Fruit fly (Drosophila melanogaster): ENCODE results near the gene MESR6.

The MESR6 gene

dm6 chr3L:19129565-19129964, 37.1 kb downstream of the MESR6 start, which contains the start of gene Spn75F:
Spn75F (minus strand) TSS chr3L:19129665.
- no peak for TF ChIP-seq CG9705 (GFP tag; optimal IDR thresholded peaks at IDR 0.05)
- TF ChIP-seq fru (GFP tag; optimal IDR thresholded peaks at IDR 0.05), result no peak

- TF ChIP-seq brk (GFP tag; optimal IDR thresholded peaks at IDR 0.05), result no peak
- TF ChIP-seq Myc (optimal IDR thresholded peaks at IDR 0.05), result no peak
- TF ChIP-seq Jra (GFP tag; optimal IDR thresholded peaks at IDR 0.05), result no peak
- no peak for TF ChIP-seq Rel (GFP tag; optimal IDR thresholded peaks at IDR 0.05)
- no peak for TF ChIP-seq Rel (tag; optimal IDR thresholded peaks at IDR 0.05)
- TF ChIP-seq usp (GFP tag; optimal IDR thresholded peaks at IDR 0.05), result no peak
- no peak for TF ChIP-seq Vsx2 (GFP tag; optimal IDR thresholded peaks at IDR 0.05; ENCODE audit: partially characterized antibody)
- TF ChIP-seq dsf (GFP tag; optimal IDR thresholded peaks at IDR 0.05; ENCODE audit: borderline replicate concordance), result no peak
- TF ChIP-seq GATAd (GFP tag; optimal IDR thresholded peaks at IDR 0.05), result no peak
- no peak for TF ChIP-seq dl (GFP tag; optimal IDR thresholded peaks at IDR 0.05; ENCODE audit: insufficient read depth in 1 of 2, partially characterized antibody in 2 of 2)
- TF ChIP-seq lola (GFP tag; optimal IDR thresholded peaks at IDR 0.05), result no peak
- TF ChIP-seq Hr83 (GFP tag; optimal IDR thresholded peaks at IDR 0.05; ENCODE audit: poor library complexity, severe bottlenecking), result no peak
- no peak for TF ChIP-seq pan (optimal IDR thresholded peaks at IDR 0.05)
- TF ChIP-seq N (GFP tag; optimal IDR thresholded peaks at IDR 0.05), result no peak
- no peak for TF ChIP-seq fru (GFP tag; optimal IDR thresholded peaks at IDR 0.05)
- TF ChIP-seq sage (GFP tag; optimal IDR thresholded peaks at IDR 0.05), result no peak
- TF ChIP-seq br (GFP tag; optimal IDR thresholded peaks at IDR 0.05), result no peak
- no peak for TF ChIP-seq Dif (GFP tag; optimal IDR thresholded peaks at IDR 0.05; ENCODE audit: partially characterized antibody)
Observed at dm6 chr3L:19132586-19132985, 40.1 kb downstream of the MESR6 start.

dm6 chr3L:19138925-19139503, 46.5 kb downstream of the MESR6 start, which contains the start of gene CG14082:
CG14082 (minus strand) TSS chr3L:19138975.
- TF ChIP-seq Rel (GFP tag; optimal IDR thresholded peaks at IDR 0.05) (no peak), Rel (tag; optimal IDR thresholded peaks at IDR 0.05) (no peak), foxo (GFP tag; optimal IDR thresholded peaks at IDR 0.05) (no peak), tai (GFP tag; optimal IDR thresholded peaks at IDR 0.05) (no peak), Hnf4 (GFP tag; optimal IDR thresholded peaks at IDR 0.05) (no peak), N (GFP tag; optimal IDR thresholded peaks at IDR 0.05) (no peak), OdsH (GFP tag; optimal IDR thresholded peaks at IDR 0.05) (no peak), Sp1 (GFP tag; optimal IDR thresholded peaks at IDR 0.05) (no peak), dsf (GFP tag; optimal IDR thresholded peaks at IDR 0.05; ENCODE audit: borderline replicate concordance) (no peak), CG32264 (GFP tag; optimal IDR thresholded peaks at IDR 0.05) (no peak), sv (GFP tag; optimal IDR thresholded peaks at IDR 0.05) (no peak), CG9705 (GFP tag; optimal IDR thresholded peaks at IDR 0.05) (no peak), br (GFP tag; optimal IDR thresholded peaks at IDR 0.05) (no peak), CrebA (GFP tag; optimal IDR thresholded peaks at IDR 0.05; ENCODE audit: borderline replicate concordance) (no peak), Dfd (GFP tag; optimal IDR thresholded peaks at IDR 0.05) (no peak)

- TF ChIP-seq dsf (GFP tag; optimal IDR thresholded peaks at IDR 0.05; ENCODE audit: borderline replicate concordance) (no peak), lola (GFP tag; optimal IDR thresholded peaks at IDR 0.05) (no peak), Sp1 (GFP tag; optimal IDR thresholded peaks at IDR 0.05) (no peak), Myc (optimal IDR thresholded peaks at IDR 0.05) (peak; percentile 72), Abd-B (GFP tag; optimal IDR thresholded peaks at IDR 0.05) (no peak), Vsx2 (GFP tag; optimal IDR thresholded peaks at IDR 0.05; ENCODE audit: partially characterized antibody) (peak; percentile 90), CrebA (GFP tag; optimal IDR thresholded peaks at IDR 0.05; ENCODE audit: borderline replicate concordance) (no peak), ey (GFP tag; optimal IDR thresholded peaks at IDR 0.05) (no peak)
Observed at dm6 chr3L:19140084-19141011, 47.9 kb downstream of the MESR6 start.

dm6 chr3L:19142587-19142986, 50.1 kb downstream of the MESR6 start:
- TF ChIP-seq Mio (GFP tag; optimal IDR thresholded peaks at IDR 0.05), result no peak
